Worm (Caenorhabditis elegans): ENCODE measurements around the gene josd-1.

DNA sequence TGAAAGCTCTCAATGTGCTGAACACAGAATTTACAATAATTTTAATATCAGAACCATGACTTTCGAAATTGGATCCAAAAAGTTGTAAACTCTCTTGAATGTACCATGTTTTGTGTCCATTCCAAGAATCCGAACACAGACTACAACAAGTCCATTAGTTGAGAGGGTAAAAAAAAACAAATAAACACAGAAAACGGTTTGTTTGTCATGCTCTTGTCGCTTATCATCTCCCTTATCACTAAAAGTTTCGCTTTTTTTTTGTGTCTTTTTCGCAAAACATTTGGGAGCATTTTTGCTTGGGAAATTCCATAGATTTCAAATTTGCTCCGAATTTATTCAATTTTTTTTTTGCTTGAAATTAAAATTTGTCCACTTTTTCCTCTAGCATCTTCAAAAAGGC lies 33.1 kb downstream of the josd-1 start:
- TF ChIP-seq him-1 (tag; optimal IDR thresholded peaks at IDR 0.05): no peak
- TF ChIP-seq dao-5 (tag; optimal IDR thresholded peaks at IDR 0.05): no peak

Measured in whole organism, L4/young adult.